Worm (Caenorhabditis elegans): ENCODE measurements around the gene mdf-2.

DNA sequence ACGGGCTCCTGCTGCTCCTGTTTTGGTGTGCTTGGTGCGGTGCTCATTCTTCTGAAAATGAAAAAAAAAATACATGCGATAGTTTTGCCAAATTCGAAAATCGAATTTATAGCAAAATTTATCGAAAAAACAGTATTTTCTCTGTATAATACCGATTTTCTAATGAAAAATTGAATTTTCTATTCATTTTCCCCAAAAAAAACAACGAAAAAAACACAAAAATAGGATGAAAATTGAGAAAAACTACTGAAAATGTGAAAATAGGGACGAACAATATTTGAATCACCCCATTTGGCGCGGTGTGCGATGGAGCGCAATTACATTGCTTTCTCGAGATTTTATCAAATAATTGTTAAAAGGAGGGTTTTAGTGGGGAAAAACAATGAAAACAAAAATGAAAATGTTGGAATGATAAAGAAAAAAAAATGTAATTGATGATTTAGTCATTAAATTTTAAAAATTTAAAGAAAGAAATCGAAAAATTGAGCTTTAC, 27.9 kb downstream of the mdf-2 start, which contains the start of gene Y69A2AR.28:
- no peak for TF ChIP-seq nhr-12 (tag; optimal IDR thresholded peaks at IDR 0.05)
- TF ChIP-seq mdl-1 (tag; optimal IDR thresholded peaks at IDR 0.05) = no peak
- no peak for TF ChIP-seq unc-62 (GFP tag; optimal IDR thresholded peaks at IDR 0.05)
- no peak for TF ChIP-seq nhr-77 (tag; optimal IDR thresholded peaks at IDR 0.05)
- no peak for TF ChIP-seq fos-1 (tag; optimal IDR thresholded peaks at IDR 0.05)
- no peak for TF ChIP-seq alr-1 (tag; optimal IDR thresholded peaks at IDR 0.05)
- no peak for TF ChIP-seq zag-1 (tag; optimal IDR thresholded peaks at IDR 0.05)
- no peak for TF ChIP-seq lin-39 (tag; optimal IDR thresholded peaks at IDR 0.05)
- TF ChIP-seq skn-1 (tag; optimal IDR thresholded peaks at IDR 0.05) = no peak
- TF ChIP-seq unc-39 (tag; optimal IDR thresholded peaks at IDR 0.05) = no peak
- TF ChIP-seq lsy-2 (tag; optimal IDR thresholded peaks at IDR 0.05) = peak in 1 of 2 experiments; percentile 32
- no peak for TF ChIP-seq nhr-237 (tag; optimal IDR thresholded peaks at IDR 0.05)
- TF ChIP-seq elt-1 (tag; optimal IDR thresholded peaks at IDR 0.05) = no peak
- TF ChIP-seq nhr-23 (tag; optimal IDR thresholded peaks at IDR 0.05) = no peak

Data from whole organism, L2 larva.